Fruit fly (Drosophila melanogaster): ENCODE data around the gene Wdr24.

Gene Wdr24

dm6 chr3R:29696359-29696758 lies 48.5 kb downstream of the Wdr24 start (continued):
- TF ChIP-seq tll (GFP tag; optimal IDR thresholded peaks at IDR 0.05) (no peak), Side (GFP tag; optimal IDR thresholded peaks at IDR 0.05) (no peak), da (GFP tag; optimal IDR thresholded peaks at IDR 0.05) (no peak), lmd (GFP tag; IDR thresholded peaks at IDR 0.05) (peak; percentile 19; the same call in 1 of the 2 replicates), CG1602 (GFP tag; optimal IDR thresholded peaks at IDR 0.05) (peak; percentile 18), CG14710 (tag; optimal IDR thresholded peaks at IDR 0.05) (peak; percentile 38), tap (tag; optimal IDR thresholded peaks at IDR 0.05) (no peak), CG10147 (GFP tag; optimal IDR thresholded peaks at IDR 0.05) (no peak), Adf1 (GFP tag; IDR thresholded peaks at IDR 0.05) (no peak), eve (GFP tag; optimal IDR thresholded peaks at IDR 0.05) (no peak), Stat92E (GFP tag; optimal IDR thresholded peaks at IDR 0.05) (no peak), CG6813 (GFP tag; optimal IDR thresholded peaks at IDR 0.05) (no peak), btn (GFP tag; optimal IDR thresholded peaks at IDR 0.05) (no peak), ken (GFP tag; IDR thresholded peaks at IDR 0.05) (0 out of 3 replicates have a peak, but pooled peaks have one; percentile 16), fru (optimal IDR thresholded peaks at IDR 0.05) (no peak), CG17328 (GFP tag; IDR thresholded peaks at IDR 0.05) (peak; percentile 71), Fer2 (tag; optimal IDR thresholded peaks at IDR 0.05) (no peak), CG4404 (GFP tag; IDR thresholded peaks at IDR 0.05) (peak; percentile 67), dan (GFP tag; IDR thresholded peaks at IDR 0.05) (peak; percentile 18; the same call in 1 of the 2 replicates), gce (GFP tag; IDR thresholded peaks at IDR 0.05) (no peak), CG1529 (GFP tag; optimal IDR thresholded peaks at IDR 0.05) (no peak), CG7839 (tag; optimal IDR thresholded peaks at IDR 0.05) (peak; percentile 13), bsh (GFP tag; optimal IDR thresholded peaks at IDR 0.05) (peak in 1 of 2 experiments; percentile 32), bowl (GFP tag; IDR thresholded peaks at IDR 0.05) (no peak), lbe (GFP tag; optimal IDR thresholded peaks at IDR 0.05) (no peak), CG11696 (GFP tag; IDR thresholded peaks at IDR 0.05) (no peak), BEAF-32 (GFP tag; optimal IDR thresholded peaks at IDR 0.05) (no peak), sens (GFP tag) (peak; percentile 89), jigr1 (GFP tag; IDR thresholded peaks at IDR 0.05) (no peak), chn (GFP tag; optimal IDR thresholded peaks at IDR 0.05) (peak; percentile 6), Drgx (GFP tag; IDR thresholded peaks at IDR 0.05) (no peak), cg (GFP tag; optimal IDR thresholded peaks at IDR 0.05) (no peak), pb (GFP tag; optimal IDR thresholded peaks at IDR 0.05) (no peak), odd (GFP tag; optimal IDR thresholded peaks at IDR 0.05) (no peak), CG14860 (GFP tag; IDR thresholded peaks at IDR 0.05; ENCODE audit: partially characterized antibody) (no peak), hbn (GFP tag; IDR thresholded peaks at IDR 0.05; ENCODE audit: partially characterized antibody) (no peak), Nf-YA (GFP tag; IDR thresholded peaks at IDR 0.05) (no peak), NFAT (GFP tag; IDR thresholded peaks at IDR 0.05) (no peak), CG1792 (GFP tag; optimal IDR thresholded peaks at IDR 0.05) (no peak), ase (GFP tag; IDR thresholded peaks at IDR 0.05) (no peak), CG15269 (tag; optimal IDR thresholded peaks at IDR 0.05) (no peak), Oli (tag; optimal IDR thresholded peaks at IDR 0.05) (no peak), CG15696 (tag; optimal IDR thresholded peaks at IDR 0.05) (peak; percentile 58), CHES-1-like (GFP tag; optimal IDR thresholded peaks at IDR 0.05) (no peak), CG4424 (GFP tag; optimal IDR thresholded peaks at IDR 0.05) (peak; percentile 36), ftz-f1 (GFP tag; optimal IDR thresholded peaks at IDR 0.05) (no peak), zfh2 (GFP tag; optimal IDR thresholded peaks at IDR 0.05) (no peak), vvl (GFP tag; IDR thresholded peaks at IDR 0.05) (0 out of 2 replicates have a peak, but pooled peaks have one; percentile 22), HHEX (GFP tag; optimal IDR thresholded peaks at IDR 0.05) (no peak), trh (GFP tag; optimal IDR thresholded peaks at IDR 0.05) (no peak), CG12219 (GFP tag; optimal IDR thresholded peaks at IDR 0.05) (no peak), CG10267 (tag; optimal IDR thresholded peaks at IDR 0.05) (peak; percentile 42)
